Fruit fly (Drosophila melanogaster) whole organism, embryonic: ENCODE results near the gene CG45073.

ENCODE experiments used
- Ada2b ChIP-seq: fragments of 200-800 bp; sonication (Bioruptor generic); IDR thresholded peaks from 2 replicates; pipeline ENCODE4 v1.3.6; 2022; ENCODE audit warnings: missing biosample characterization, missing genetic modification characterization
- Aef1 ChIP-seq: fragments of 200-800 bp; sonication (Bioruptor generic); IDR thresholded peaks from 3 replicates; pipeline ENCODE4 v1.3.6; 2022; ENCODE audit warnings: missing biosample characterization, missing genetic modification characterization
- B-H1 ChIP-seq: fragments of 200-800 bp; sonication (Bioruptor generic); IDR thresholded peaks from 3 replicates; pipeline ENCODE4 v1.3.6; 2022; ENCODE audit warnings: missing biosample characterization, missing genetic modification characterization
- Bteb2 ChIP-seq: fragments of 200-800 bp; sonication (Bioruptor generic); optimal IDR thresholded peaks from 2 replicates; lab custom pipeline; 2016; ENCODE audit warnings: missing biosample characterization, missing genetic modification characterization
- CG10147 ChIP-seq: fragments of 200-800 bp; sonication (Bioruptor generic); optimal IDR thresholded peaks from 2 replicates; lab custom pipeline; 2019; ENCODE audit warnings: missing biosample characterization, mild to moderate bottlenecking, missing genetic modification characterization, moderate library complexity
- CG10565 ChIP-seq: fragments of 200-800 bp; sonication (Bioruptor generic); optimal IDR thresholded peaks from 3 replicates; lab custom pipeline; 2016; ENCODE audit warnings: missing biosample characterization, mild to moderate bottlenecking, missing genetic modification characterization
- CG11085 ChIP-seq: fragments of 200-800 bp; sonication (Bioruptor generic); IDR thresholded peaks from 2 replicates; pipeline ENCODE4 v1.3.6; 2022; ENCODE audit warnings: missing biosample characterization, missing genetic modification characterization
- CG11247 ChIP-seq: fragments of 200-800 bp; sonication (Bioruptor generic); IDR thresholded peaks from 2 replicates; pipeline ENCODE4 v1.3.6; 2022; ENCODE audit warnings: missing biosample characterization, missing genetic modification characterization
- CG13624 ChIP-seq: fragments of 200-800 bp; sonication (Bioruptor generic); optimal IDR thresholded peaks from 2 replicates; lab custom pipeline; 2016; ENCODE audit warnings: missing biosample characterization, missing genetic modification characterization
- CG14710 ChIP-seq: fragments of 200-800 bp; sonication (Bioruptor generic); optimal IDR thresholded peaks from 3 replicates; lab custom pipeline; 2019; ENCODE audit warnings: missing biosample characterization, mild to moderate bottlenecking, missing genetic modification characterization, moderate library complexity
- CG14965 ChIP-seq: fragments of 200-800 bp; sonication (Bioruptor generic); optimal IDR thresholded peaks from 2 replicates; lab custom pipeline; 2016; ENCODE audit warnings: missing biosample characterization, missing genetic modification characterization, borderline replicate concordance
- CG1603 ChIP-seq: fragments of 200-800 bp; sonication (Bioruptor generic); optimal IDR thresholded peaks from 2 replicates; lab custom pipeline; 2019; ENCODE audit warnings: missing biosample characterization, mild to moderate bottlenecking, missing genetic modification characterization, moderate library complexity
- CG16779 ChIP-seq: fragments of 200-800 bp; sonication (Bioruptor generic); IDR thresholded peaks from 2 replicates; pipeline ENCODE4 v1.3.6; 2022; ENCODE audit warnings: missing biosample characterization, missing genetic modification characterization
- CG17385 ChIP-seq: fragments of 200-800 bp; sonication (Bioruptor generic); optimal IDR thresholded peaks from 3 replicates; lab custom pipeline; 2018; ENCODE audit warnings: missing biosample characterization, mild to moderate bottlenecking, missing genetic modification characterization
- CG18599 ChIP-seq: fragments of 200-800 bp; sonication (Bioruptor generic); optimal IDR thresholded peaks from 3 replicates; lab custom pipeline; 2017; ENCODE audit warnings: missing biosample characterization, missing genetic modification characterization, mild to moderate bottlenecking, moderate library complexity, missing genetic modification reagents
- CG2678 ChIP-seq: fragments of 200-800 bp; sonication (Bioruptor generic); optimal IDR thresholded peaks from 3 replicates; lab custom pipeline; 2019; ENCODE audit warnings: missing biosample characterization, mild to moderate bottlenecking, missing genetic modification characterization, moderate library complexity
- CG34376 ChIP-seq: fragments of 200-800 bp; sonication (Bioruptor generic); optimal IDR thresholded peaks from 2 replicates; lab custom pipeline; 2018; ENCODE audit warnings: missing biosample characterization, mild to moderate bottlenecking, missing genetic modification characterization
- CG34422 ChIP-seq: fragments of 200-800 bp; sonication (Bioruptor generic); IDR thresholded peaks from 3 replicates; pipeline ENCODE4 v1.3.6; 2022; ENCODE audit warnings: missing biosample characterization, missing genetic modification characterization
- CG6254 ChIP-seq: fragments of 200-800 bp; sonication (Bioruptor generic); optimal IDR thresholded peaks from 3 replicates; lab custom pipeline; 2017; ENCODE audit warnings: mild to moderate bottlenecking, missing biosample characterization, missing genetic modification reagents, missing genetic modification characterization
- CTCF ChIP-seq: fragments of 200-800 bp; sonication (Bioruptor generic); optimal IDR thresholded peaks from 2 replicates; lab custom pipeline; 2017; ENCODE audit warnings: missing biosample characterization, mild to moderate bottlenecking, missing genetic modification characterization, moderate library complexity
- Ets65A ChIP-seq: fragments of 200-800 bp; sonication (Bioruptor generic); peaks from one replicate; lab custom pipeline; 2016; ENCODE audit warnings: missing biosample characterization, missing genetic modification characterization
- Fer3 ChIP-seq: fragments of 200-800 bp; sonication (Bioruptor generic); optimal IDR thresholded peaks from 2 replicates; lab custom pipeline; 2018; ENCODE audit warnings: missing biosample characterization, mild to moderate bottlenecking, missing genetic modification characterization, moderate library complexity
- Gug ChIP-seq: fragments of 200-800 bp; sonication (Bioruptor generic); IDR thresholded peaks from 4 replicates; pipeline ENCODE4 v1.3.6; 2022; ENCODE audit warnings: missing biosample characterization, missing genetic modification characterization
- H2.0 ChIP-seq: fragments of 200-800 bp; sonication (Bioruptor generic); IDR thresholded peaks from 2 replicates; pipeline ENCODE4 v1.3.6; 2022; ENCODE audit warnings: missing biosample characterization, missing genetic modification characterization
- HHEX ChIP-seq: fragments of 200-800 bp; sonication (Bioruptor generic); optimal IDR thresholded peaks from 3 replicates; lab custom pipeline; 2017; ENCODE audit warnings: missing biosample characterization, mild to moderate bottlenecking, missing genetic modification characterization, missing genetic modification reagents
- Kr ChIP-seq: fragments of 200-800 bp; sonication (Bioruptor generic); optimal IDR thresholded peaks from 2 replicates; lab custom pipeline; 2017; ENCODE audit warnings: missing biosample characterization, mild to moderate bottlenecking, missing genetic modification characterization
- Lhr ChIP-seq: fragments of 200-800 bp; sonication (Bioruptor generic); optimal IDR thresholded peaks from 3 replicates; lab custom pipeline; 2017; ENCODE audit warnings: mild to moderate bottlenecking, missing biosample characterization, missing genetic modification reagents, missing genetic modification characterization
- Lpt ChIP-seq: fragments of >200 bp; optimal IDR thresholded peaks from 2 replicates; lab custom pipeline; 2018; ENCODE audit warnings: missing biosample characterization, missing genetic modification characterization
- NfI ChIP-seq: fragments of 200-800 bp; sonication (Bioruptor generic); optimal IDR thresholded peaks from 3 replicates; lab custom pipeline; 2018; ENCODE audit warnings: missing biosample characterization, mild to moderate bottlenecking, missing genetic modification characterization, moderate library complexity
- Rfx ChIP-seq: fragments of 200-800 bp; sonication (Bioruptor generic); IDR thresholded peaks from 2 replicates; pipeline ENCODE4 v1.3.6; 2022; ENCODE audit warnings: missing biosample characterization, missing genetic modification characterization
- Sox102F ChIP-seq: fragments of 200-800 bp; sonication (Bioruptor generic); optimal IDR thresholded peaks from 2 replicates; lab custom pipeline; 2018; ENCODE audit warnings: missing biosample characterization, mild to moderate bottlenecking, missing genetic modification characterization, moderate library complexity
- amos ChIP-seq: fragments of 200-800 bp; sonication (Bioruptor generic); IDR thresholded peaks from 2 replicates; pipeline ENCODE4 v1.3.6; 2022; ENCODE audit warnings: missing biosample characterization, missing genetic modification characterization; ENCODE audit not compliant: partially characterized antibody
- ap ChIP-seq: fragments of 200-800 bp; sonication (Bioruptor generic); IDR thresholded peaks from 2 replicates; pipeline ENCODE4 v1.3.6; 2022; ENCODE audit warnings: missing biosample characterization, missing genetic modification characterization
- bcd ChIP-seq: fragments of 200-800 bp; sonication (Bioruptor generic); optimal IDR thresholded peaks from 2 replicates; lab custom pipeline; 2017; ENCODE audit warnings: missing biosample characterization, mild to moderate bottlenecking, missing genetic modification characterization
- chm ChIP-seq: fragments of 200-800 bp; sonication (Bioruptor generic); IDR thresholded peaks from 2 replicates; pipeline ENCODE4 v1.3.6; 2022; ENCODE audit warnings: missing biosample characterization, missing genetic modification characterization
- en ChIP-seq: fragments of 200-800 bp; sonication (Bioruptor generic); optimal IDR thresholded peaks from 2 replicates; lab custom pipeline; 2016; ENCODE audit warnings: missing biosample characterization, missing genetic modification characterization
- fu2 ChIP-seq: fragments of 200-800 bp; sonication (Bioruptor generic); optimal IDR thresholded peaks from 2 replicates; lab custom pipeline; 2016; ENCODE audit warnings: missing biosample characterization, missing genetic modification characterization
- gfzf ChIP-seq: fragments of 200-800 bp; sonication (Bioruptor generic); optimal IDR thresholded peaks from 2 replicates; lab custom pipeline; 2016; ENCODE audit warnings: missing biosample characterization, mild to moderate bottlenecking, missing genetic modification characterization, moderate library complexity
- grau ChIP-seq: fragments of 200-800 bp; optimal IDR thresholded peaks from 3 replicates; lab custom pipeline; 2019; ENCODE audit warnings: missing biosample characterization, mild to moderate bottlenecking, missing genetic modification characterization, moderate library complexity
- ham ChIP-seq: fragments of 200-800 bp; sonication (Bioruptor generic); IDR thresholded peaks from 2 replicates; pipeline ENCODE4 v1.3.6; 2022; ENCODE audit warnings: missing biosample characterization, missing genetic modification characterization
- hkb ChIP-seq, 2 experiments: fragments of 200-800 bp in 1 of 2; fragments of >200 bp in 1 of 2; sonication (Bioruptor generic) in 1 of 2; IDR thresholded peaks in 1 of 2; optimal IDR thresholded peaks in 1 of 2; 2 replicates each; pipeline versions ENCODE4 v1.3.6 to Lab custom; 2017 to 2022; ENCODE audit warnings: missing biosample characterization in 1 of 2, missing genetic modification characterization in 1 of 2
- kah ChIP-seq: fragments of 200-800 bp; sonication (Bioruptor generic); optimal IDR thresholded peaks from 2 replicates; lab custom pipeline; 2018; ENCODE audit warnings: missing biosample characterization, mild to moderate bottlenecking, missing genetic modification characterization
- klu ChIP-seq: fragments of 200-800 bp; sonication (Bioruptor generic); IDR thresholded peaks from 2 replicates; pipeline ENCODE4 v1.3.6; 2022; ENCODE audit warnings: missing biosample characterization, missing genetic modification characterization
- odd ChIP-seq: fragments of 200-800 bp; sonication (Bioruptor generic); optimal IDR thresholded peaks from 2 replicates; lab custom pipeline; 2017; ENCODE audit warnings: missing biosample characterization, mild to moderate bottlenecking, missing genetic modification characterization
- pho ChIP-seq: fragments of 200-800 bp; sonication (Bioruptor generic); optimal IDR thresholded peaks from 2 replicates; lab custom pipeline; 2016; ENCODE audit warnings: missing biosample characterization, missing genetic modification characterization
- pros ChIP-seq: fragments of 200-800 bp; sonication (Bioruptor generic); optimal IDR thresholded peaks from 3 replicates; lab custom pipeline; 2019; ENCODE audit warnings: missing biosample characterization, mild to moderate bottlenecking, missing genetic modification characterization, moderate library complexity
- sna ChIP-seq: fragments of 200-800 bp; sonication (Bioruptor generic); IDR thresholded peaks from 2 replicates; pipeline ENCODE4 v1.3.6; 2022; ENCODE audit warnings: missing biosample characterization, missing genetic modification characterization; ENCODE audit not compliant: partially characterized antibody
- so ChIP-seq: fragments of 200-800 bp; sonication (Bioruptor generic); IDR thresholded peaks from 3 replicates; pipeline ENCODE4 v1.3.6; 2022; ENCODE audit warnings: missing biosample characterization, missing genetic modification characterization
- sqz ChIP-seq: fragments of 200-800 bp; sonication (Bioruptor generic); optimal IDR thresholded peaks from 3 replicates; lab custom pipeline; 2018; ENCODE audit warnings: missing biosample characterization, mild to moderate bottlenecking, missing genetic modification characterization
- tap ChIP-seq: fragments of 200-800 bp; optimal IDR thresholded peaks from 3 replicates; lab custom pipeline; 2019; ENCODE audit warnings: missing biosample characterization, mild to moderate bottlenecking, missing genetic modification characterization, moderate library complexity
- vvl ChIP-seq: fragments of 200-800 bp; sonication (Bioruptor generic); IDR thresholded peaks from 2 replicates; pipeline ENCODE4 v1.3.6; 2022; ENCODE audit warnings: missing biosample characterization, missing genetic modification characterization
- yki ChIP-seq: fragments of >200 bp; optimal IDR thresholded peaks from 3 replicates; lab custom pipeline; 2018
- z ChIP-seq: fragments of 200-800 bp; sonication (Bioruptor generic); IDR thresholded peaks from 3 replicates; pipeline ENCODE4 v1.3.6; 2022; ENCODE audit warnings: missing biosample characterization, missing genetic modification characterization

Gene CG45073

dm6 chr3R:30083215-30083614 is 41.3 kb downstream of the CG45073 start (continued):
- TF ChIP-seq sna (GFP tag; lab: Robert Waterston, UW): no peak
- TF ChIP-seq CG10147 (GFP tag; lab: Kevin White, UChicago): no peak
- TF ChIP-seq yki (lab: Kevin White, UChicago): no peak
- no peak for TF ChIP-seq CG16779 (GFP tag; lab: Robert Waterston, UW)
- no peak for TF ChIP-seq Lhr (GFP tag; lab: Kevin White, UChicago)
- no peak for TF ChIP-seq gfzf (GFP tag; lab: Kevin White, UChicago)
- no peak for TF ChIP-seq Aef1
- TF ChIP-seq Fer3 (tag; lab: Kevin White, UChicago): no peak
- no peak for TF ChIP-seq CG6254 (GFP tag; lab: Kevin White, UChicago)
- no peak for TF ChIP-seq CG11247 (GFP tag; lab: Robert Waterston, UW)
- TF ChIP-seq Ada2b (GFP tag; lab: Robert Waterston, UW): no peak
- TF ChIP-seq CG1603: peak; percentile 16
- TF ChIP-seq chm (GFP tag; lab: Robert Waterston, UW): no peak
- no peak for TF ChIP-seq Kr (GFP tag; lab: Kevin White, UChicago)
- TF ChIP-seq CG11085 (GFP tag; lab: Robert Waterston, UW): no peak
- no peak for TF ChIP-seq so (GFP tag; lab: Robert Waterston, UW)
- TF ChIP-seq Lpt (GFP tag; lab: Kevin White, UChicago): no peak
- no peak for TF ChIP-seq NfI (GFP tag; lab: Kevin White, UChicago)
- TF ChIP-seq pros (GFP tag; lab: Kevin White, UChicago): no peak
- TF ChIP-seq fu2 (GFP tag; lab: Kevin White, UChicago): no peak
- TF ChIP-seq CG2678 (tag; lab: Kevin White, UChicago): peak; percentile 35
- TF ChIP-seq ap (GFP tag; lab: Robert Waterston, UW): no peak
- TF ChIP-seq pho: no peak
- TF ChIP-seq ham (GFP tag; lab: Robert Waterston, UW): no peak
- TF ChIP-seq Gug: no peak
- no peak for TF ChIP-seq z (GFP tag; lab: Robert Waterston, UW)
- TF ChIP-seq Sox102F: peak; percentile 33
- TF ChIP-seq CG18599: peak; percentile 9
- no peak for TF ChIP-seq CG34376 (GFP tag; lab: Kevin White, UChicago)
- TF ChIP-seq CG17385 (GFP tag; lab: Kevin White, UChicago): no peak
- TF ChIP-seq CTCF (GFP tag; lab: Kevin White, UChicago): no peak
- no peak for TF ChIP-seq CG13624
- no peak for TF ChIP-seq CG34422 (GFP tag; lab: Robert Waterston, UW)
- TF ChIP-seq grau (tag; lab: Kevin White, UChicago): peak; percentile 23
- TF ChIP-seq CG14965 (GFP tag; lab: Kevin White, UChicago): no peak
- no peak for TF ChIP-seq odd (GFP tag; lab: Kevin White, UChicago)
- no peak for TF ChIP-seq Bteb2 (GFP tag; lab: Kevin White, UChicago)
- TF ChIP-seq CG14710 (tag; lab: Kevin White, UChicago): no peak
- no peak for TF ChIP-seq klu (GFP tag; lab: Robert Waterston, UW)
- no peak for TF ChIP-seq vvl
- no peak for TF ChIP-seq CG10565 (GFP tag; lab: Kevin White, UChicago)
- TF ChIP-seq bcd (GFP tag; lab: Kevin White, UChicago): no peak
- TF ChIP-seq HHEX (GFP tag; lab: Kevin White, UChicago): no peak
- TF ChIP-seq B-H1: no peak
- TF ChIP-seq hkb (optimal IDR thresholded peaks at IDR 0.05; lab: Kevin White, UChicago): no peak
- no peak for TF ChIP-seq hkb (GFP tag; IDR thresholded peaks at IDR 0.05; lab: Robert Waterston, UW)
- no peak for TF ChIP-seq sqz (GFP tag; lab: Kevin White, UChicago)
- TF ChIP-seq en (GFP tag; lab: Kevin White, UChicago): no peak
- peak; percentile 81 for TF ChIP-seq Ets65A (GFP tag; lab: Kevin White, UChicago)
- no peak for TF ChIP-seq kah
- TF ChIP-seq amos (GFP tag; lab: Robert Waterston, UW): no peak
- no peak for TF ChIP-seq H2.0
- TF ChIP-seq tap: no peak
- 0 out of 2 replicates have a peak, but pooled peaks have one; percentile 15 for TF ChIP-seq Rfx (GFP tag; lab: Robert Waterston, UW)
